Worm (Caenorhabditis elegans) whole organism, L4 larva: ENCODE data around the gene ZK616.8.

Experiments
- D1046.2 ChIP-seq: fragments of 200-800 bp; sonication (Bioruptor generic); IDR thresholded peaks from 2 replicates; pipeline ENCODE4 v1.3.6; 2022; ENCODE audit warnings: missing genetic modification characterization, missing compliant biosample characterization
- F37D6.2 ChIP-seq: sonication (generic microtip); optimal IDR thresholded peaks from 2 replicates; lab custom pipeline; 2016; ENCODE audit warnings: mild to moderate bottlenecking, missing genetic modification characterization, missing compliant biosample characterization
- T20F7.1 ChIP-seq: fragments of 200-800 bp; sonication (Bioruptor generic); optimal IDR thresholded peaks from 2 replicates; lab custom pipeline; 2018; ENCODE audit warnings: mild to moderate bottlenecking, missing genetic modification characterization, missing compliant biosample characterization
- Y48G9A.11 ChIP-seq: fragments of 200-800 bp; sonication (Bioruptor generic); IDR thresholded peaks from 2 replicates; pipeline ENCODE4 v1.3.6; 2022; ENCODE audit warnings: missing genetic modification reagents, missing genetic modification characterization, missing compliant biosample characterization
- ZK546.5 ChIP-seq, 2 experiments: sonication (generic microtip); optimal IDR thresholded peaks; 2 replicates each; lab custom pipeline; 2017; ENCODE audit warnings: missing biosample characterization in 2 of 2, missing genetic modification characterization in 2 of 2
- aly-2 ChIP-seq: sonication (generic microtip); optimal IDR thresholded peaks from 2 replicates; lab custom pipeline; 2018; ENCODE audit warnings: missing biosample characterization, missing genetic modification characterization
- arid-1 ChIP-seq: fragments of 200-800 bp; sonication (Bioruptor generic); conservative IDR thresholded peaks from 2 replicates; pipeline ENCODE4 v1.3.6; 2022; ENCODE audit warnings: missing genetic modification reagents, missing genetic modification characterization, missing compliant biosample characterization
- attf-4 ChIP-seq: sonication (generic microtip); optimal IDR thresholded peaks from 3 replicates; lab custom pipeline; 2017; ENCODE audit warnings: missing biosample characterization, missing genetic modification characterization
- ceh-28 ChIP-seq: fragments of 150-350 bp; optimal IDR thresholded peaks from 2 replicates; lab custom pipeline; 2014; ENCODE audit warnings: missing biosample characterization, missing genetic modification reagents, missing genetic modification characterization
- ceh-44 ChIP-seq: fragments of 200-800 bp; sonication (Bioruptor generic); IDR thresholded peaks from 2 replicates; pipeline ENCODE4 v1.3.6; 2022; ENCODE audit warnings: missing genetic modification reagents, missing genetic modification characterization, missing compliant biosample characterization
- ctbp-1 ChIP-seq: fragments of 200-800 bp; sonication (Bioruptor generic); IDR thresholded peaks from 2 replicates; pipeline ENCODE4 v1.3.6; 2022; ENCODE audit warnings: missing genetic modification reagents, missing genetic modification characterization, missing compliant biosample characterization
- daf-12 ChIP-seq: fragments of 150-350 bp; optimal IDR thresholded peaks from 2 replicates; lab custom pipeline; 2014; ENCODE audit warnings: missing biosample characterization, missing genetic modification reagents, missing genetic modification characterization
- daf-16 ChIP-seq, 3 experiments: sonication (generic microtip); optimal IDR thresholded peaks; 2 replicates each; lab custom pipeline; 2016 to 2017; ENCODE audit warnings: missing genetic modification characterization in 3 of 3, missing genetic modification reagents in 3 of 3, mild to moderate bottlenecking in 2 of 3, missing compliant biosample characterization in 2 of 3, missing biosample characterization in 1 of 3, moderate library complexity in 1 of 3
- dmd-6 ChIP-seq: fragments of 200-800 bp; sonication (Bioruptor generic); IDR thresholded peaks from 2 replicates; pipeline ENCODE4 v1.3.6; 2022; ENCODE audit warnings: missing genetic modification reagents, missing genetic modification characterization, missing compliant biosample characterization
- dmd-9 ChIP-seq: fragments of 200-800 bp; sonication (Bioruptor generic); IDR thresholded peaks from 2 replicates; pipeline ENCODE4 v1.3.6; 2022; ENCODE audit warnings: missing genetic modification reagents, missing genetic modification characterization, missing compliant biosample characterization
- dpl-1 ChIP-seq: fragments of 150-350 bp; optimal IDR thresholded peaks from 2 replicates; lab custom pipeline; 2014; ENCODE audit warnings: missing biosample characterization, missing genetic modification reagents, missing genetic modification characterization
- dve-1 ChIP-seq: sonication (generic microtip); optimal IDR thresholded peaks from 2 replicates; lab custom pipeline; 2017; ENCODE audit warnings: antibody characterized with exemption, mild to moderate bottlenecking, missing genetic modification characterization, missing compliant biosample characterization; ENCODE audit not compliant: insufficient read depth
- fos-1 ChIP-seq: fragments of 150-350 bp; optimal IDR thresholded peaks from 2 replicates; lab custom pipeline; 2014; ENCODE audit warnings: missing biosample characterization, missing genetic modification characterization
- hif-1 ChIP-seq, 2 experiments: sonication (generic microtip); optimal IDR thresholded peaks; 2 replicates each; lab custom pipeline; 2016 to 2017; ENCODE audit warnings: missing compliant biosample characterization in 2 of 2, missing genetic modification characterization in 2 of 2, missing genetic modification reagents in 2 of 2, missing genotype in 2 of 2, mild to moderate bottlenecking in 1 of 2
- hlh-11 ChIP-seq: fragments of 200-800 bp; sonication (Bioruptor generic); optimal IDR thresholded peaks from 2 replicates; lab custom pipeline; 2018; ENCODE audit warnings: mild to moderate bottlenecking, missing genetic modification characterization, missing compliant biosample characterization
- jun-1 ChIP-seq: fragments of 150-350 bp; optimal IDR thresholded peaks from 2 replicates; lab custom pipeline; 2014; ENCODE audit warnings: missing biosample characterization, missing genetic modification reagents, missing genetic modification characterization
- lin-15B ChIP-seq: fragments of 150-350 bp; sonication (generic microtip); optimal IDR thresholded peaks from 3 replicates; lab custom pipeline; 2014; ENCODE audit warnings: missing biosample characterization, missing genetic modification characterization
- lin-29 ChIP-seq: fragments of 200-800 bp; sonication (Bioruptor generic); IDR thresholded peaks from 2 replicates; pipeline ENCODE4 v1.3.6; 2022; ENCODE audit warnings: missing genetic modification reagents, missing genetic modification characterization, missing compliant biosample characterization
- lin-38 ChIP-seq: fragments of 200-800 bp; sonication (Bioruptor generic); IDR thresholded peaks from 2 replicates; pipeline ENCODE4 v1.3.6; 2022; ENCODE audit warnings: missing genetic modification reagents, missing genetic modification characterization, missing compliant biosample characterization
- lin-39 ChIP-seq: fragments of 150-350 bp; optimal IDR thresholded peaks from 2 replicates; lab custom pipeline; 2014; ENCODE audit warnings: missing biosample characterization, missing genetic modification reagents, missing genetic modification characterization
- madf-5 ChIP-seq, 2 experiments: fragments of 200-800 bp; sonication (Bioruptor generic); IDR thresholded peaks; 2 replicates each; pipeline ENCODE4 v1.3.6; 2022; ENCODE audit warnings: missing compliant biosample characterization in 2 of 2, missing genetic modification characterization in 2 of 2
- madf-9 ChIP-seq: fragments of 200-800 bp; sonication (Bioruptor generic); conservative IDR thresholded peaks from 2 replicates; pipeline ENCODE4 v1.3.6; 2022; ENCODE audit warnings: missing genetic modification reagents, missing genetic modification characterization, missing compliant biosample characterization
- mdl-1 ChIP-seq, 2 experiments: fragments of 150-350 bp in 1 of 2; sonication (generic microtip) in 1 of 2; optimal IDR thresholded peaks; 2 replicates each; lab custom pipeline; 2014 to 2017; ENCODE audit warnings: missing biosample characterization in 2 of 2, missing genetic modification characterization in 2 of 2
- mep-1 ChIP-seq: fragments of 150-350 bp; sonication (generic microtip); optimal IDR thresholded peaks from 3 replicates; lab custom pipeline; 2014; ENCODE audit warnings: missing biosample characterization, missing genetic modification characterization
- mxl-2 ChIP-seq: fragments of 200-800 bp; sonication (Bioruptor generic); conservative IDR thresholded peaks from 2 replicates; pipeline ENCODE4 v1.3.6; 2022; ENCODE audit warnings: missing genetic modification reagents, missing genetic modification characterization, missing compliant biosample characterization
- mxl-3 ChIP-seq: fragments of 200-800 bp; sonication (Bioruptor generic); optimal IDR thresholded peaks from 2 replicates; lab custom pipeline; 2018; ENCODE audit warnings: mild to moderate bottlenecking, missing genetic modification characterization, missing compliant biosample characterization
- nhr-10 ChIP-seq: fragments of 150-350 bp; optimal IDR thresholded peaks from 2 replicates; lab custom pipeline; 2014; ENCODE audit warnings: missing biosample characterization, missing genetic modification characterization
- nhr-11 ChIP-seq: fragments of 150-350 bp; optimal IDR thresholded peaks from 2 replicates; lab custom pipeline; 2014; ENCODE audit warnings: missing biosample characterization, missing genetic modification characterization
- nhr-111 ChIP-seq: fragments of 200-800 bp; sonication (Bioruptor generic); optimal IDR thresholded peaks from 2 replicates; lab custom pipeline; 2018; ENCODE audit warnings: mild to moderate bottlenecking, missing genetic modification characterization, missing compliant biosample characterization
- nhr-41 ChIP-seq: fragments of 200-800 bp; sonication (Bioruptor generic); IDR thresholded peaks from 2 replicates; pipeline ENCODE4 v1.3.6; 2022; ENCODE audit warnings: missing genetic modification reagents, missing genetic modification characterization, missing compliant biosample characterization
- nhr-48 ChIP-seq: sonication (generic microtip); optimal IDR thresholded peaks from 2 replicates; lab custom pipeline; 2016; ENCODE audit warnings: mild to moderate bottlenecking, missing genetic modification characterization, missing compliant biosample characterization
- nhr-76 ChIP-seq: fragments of 150-350 bp; optimal IDR thresholded peaks from 2 replicates; lab custom pipeline; 2014; ENCODE audit warnings: missing biosample characterization, missing genetic modification characterization
- nhr-77 ChIP-seq: fragments of 150-350 bp; optimal IDR thresholded peaks from 2 replicates; lab custom pipeline; 2014; ENCODE audit warnings: missing biosample characterization, missing genetic modification characterization
- php-3 ChIP-seq: fragments of 200-800 bp; sonication (Bioruptor generic); IDR thresholded peaks from 2 replicates; pipeline ENCODE4 v1.3.6; 2022; ENCODE audit warnings: missing genetic modification reagents, missing genetic modification characterization, missing compliant biosample characterization
- pqm-1 ChIP-seq: sonication (generic microtip); optimal IDR thresholded peaks from 2 replicates; lab custom pipeline; 2017; ENCODE audit warnings: missing biosample characterization, missing genetic modification characterization
- saeg-2 ChIP-seq: fragments of 200-800 bp; sonication (Bioruptor generic); IDR thresholded peaks from 2 replicates; pipeline ENCODE4 v1.3.6; 2022; ENCODE audit warnings: missing genetic modification reagents, missing genetic modification characterization, missing compliant biosample characterization
- snpc-4 ChIP-seq: fragments of 150-350 bp; optimal IDR thresholded peaks from 2 replicates; lab custom pipeline; 2014; ENCODE audit warnings: missing biosample characterization, missing genetic modification characterization
- tra-1 ChIP-seq: fragments of 200-800 bp; sonication (Bioruptor generic); IDR thresholded peaks from 2 replicates; pipeline ENCODE4 v1.3.6; 2022; ENCODE audit warnings: missing genetic modification reagents, missing genetic modification characterization, missing compliant biosample characterization
- unc-130 ChIP-seq: sonication (generic microtip); optimal IDR thresholded peaks from 2 replicates; lab custom pipeline; 2016; ENCODE audit warnings: missing genetic modification reagents, missing genetic modification characterization, missing compliant biosample characterization
- unc-62 ChIP-seq, 3 experiments: fragments of 150-350 bp in 1 of 3; sonication (generic microtip); optimal IDR thresholded peaks in 2 of 3; peaks in 1 of 3; 1 replicate in 1 of 3; 2 replicates in 2 of 3; lab custom pipeline; 2014 to 2017; ENCODE audit warnings: missing biosample characterization in 3 of 3, missing genetic modification characterization in 3 of 3, missing genetic modification reagents in 3 of 3, missing genotype in 1 of 3
- zag-1 ChIP-seq: fragments of 150-350 bp; optimal IDR thresholded peaks from 2 replicates; lab custom pipeline; 2014; ENCODE audit warnings: missing biosample characterization, missing genetic modification characterization
- zip-11 ChIP-seq: fragments of 200-800 bp; sonication (Bioruptor generic); IDR thresholded peaks from 2 replicates; pipeline ENCODE4 v1.3.6; 2022; ENCODE audit warnings: missing genetic modification characterization, missing compliant biosample characterization

The ZK616.8 gene

ce11 chrIV:5374946-5375345, 37.0 kb downstream of the ZK616.8 start (continued):
- TF ChIP-seq T20F7.1 (GFP tag; lab: Kevin White, UChicago) (no peak), lin-15B (tag; lab: Kevin White, UChicago) (no peak), mxl-2 (no peak), nhr-10 (tag; lab: Kevin White, UChicago) (no peak), jun-1 (tag; lab: Kevin White, UChicago) (no peak)

ce11 chrIV:5374321-5374720, 37.7 kb downstream of the ZK616.8 start:
- TF ChIP-seq dmd-6 (GFP tag; lab: Robert Waterston, UW) (peak; percentile 37), nhr-48 (tag; lab: Kevin White, UChicago) (no peak), ceh-44 (GFP tag; lab: Robert Waterston, UW) (no peak), nhr-77 (peak; percentile 14), daf-16 (GFP tag; optimal IDR thresholded peaks at IDR 0.05; lab: Kevin White, UChicago) (no peak), daf-16 (tag; optimal IDR thresholded peaks at IDR 0.05; lab: Kevin White, UChicago) (peak; percentile 61), pqm-1 (tag; lab: Kevin White, UChicago) (peak; percentile 8), unc-62 (GFP tag; optimal IDR thresholded peaks at IDR 0.05 in 1 of 2; lab: Kevin White, UChicago) (peak in 1 of 2 experiments; percentile 51), unc-62 (tag; optimal IDR thresholded peaks at IDR 0.05; lab: Kevin White, UChicago) (no peak), dve-1 (tag; lab: Kevin White, UChicago) (peak; percentile 36), mep-1 (tag; lab: Kevin White, UChicago) (peak; percentile 44), php-3 (GFP tag; lab: Robert Waterston, UW) (peak; percentile 5; the same call in 1 of the 2 replicates)

ce11 chrIV:5370914-5371313, 41.1 kb downstream of the ZK616.8 start:
- no peak for TF ChIP-seq nhr-111 (GFP tag; lab: Kevin White, UChicago)
- no peak for TF ChIP-seq nhr-11 (tag; lab: Kevin White, UChicago)
- TF ChIP-seq mdl-1 (tag; optimal IDR thresholded peaks at IDR 0.05; lab: Kevin White, UChicago): no peak
- TF ChIP-seq nhr-77: no peak
- no peak for TF ChIP-seq hlh-11 (tag; lab: Kevin White, UChicago)
- TF ChIP-seq lin-39 (tag; lab: Kevin White, UChicago): no peak
- TF ChIP-seq dpl-1 (GFP tag; lab: Kevin White, UChicago): peak; percentile 33
- TF ChIP-seq mxl-3: no peak
- TF ChIP-seq Y48G9A.11: no peak
- TF ChIP-seq ctbp-1 (GFP tag; lab: Robert Waterston, UW): no peak
- no peak for TF ChIP-seq lin-29
- no peak for TF ChIP-seq ZK546.5 (tag; optimal IDR thresholded peaks at IDR 0.05; lab: Kevin White, UChicago)
- no peak for TF ChIP-seq nhr-76 (tag; lab: Kevin White, UChicago)
- no peak for TF ChIP-seq D1046.2 (GFP tag; lab: Robert Waterston, UW)
- TF ChIP-seq daf-12 (tag; lab: Kevin White, UChicago): no peak
- no peak for TF ChIP-seq F37D6.2 (tag; lab: Kevin White, UChicago)
- TF ChIP-seq saeg-2 (GFP tag; lab: Robert Waterston, UW): no peak
- TF ChIP-seq mxl-2: no peak
- TF ChIP-seq fos-1 (tag; lab: Kevin White, UChicago): no peak
- TF ChIP-seq attf-4: no peak
- TF ChIP-seq aly-2: no peak
- no peak for TF ChIP-seq tra-1 (GFP tag; lab: Robert Waterston, UW)
- no peak for TF ChIP-seq snpc-4 (tag; lab: Kevin White, UChicago)
- peak; percentile 47 for TF ChIP-seq dve-1 (tag; lab: Kevin White, UChicago)
- no peak for TF ChIP-seq nhr-41
- TF ChIP-seq hif-1 (tag; optimal IDR thresholded peaks at IDR 0.05; lab: Kevin White, UChicago): no peak
- no peak for TF ChIP-seq madf-5 (GFP tag; IDR thresholded peaks at IDR 0.05; lab: Robert Waterston, UW)
- TF ChIP-seq lin-15B (tag; lab: Kevin White, UChicago): no peak
- TF ChIP-seq dmd-9 (GFP tag; lab: Robert Waterston, UW): no peak
- peak; percentile 2 for TF ChIP-seq unc-130 (GFP tag; lab: Kevin White, UChicago)
- TF ChIP-seq arid-1 (GFP tag; lab: Robert Waterston, UW): no peak
- 0 out of 2 replicates have a peak, but pooled peaks have one; percentile 36 for TF ChIP-seq madf-9 (GFP tag; lab: Robert Waterston, UW)
- peak; percentile 58 for TF ChIP-seq lin-38 (GFP tag; lab: Robert Waterston, UW)
- no peak for TF ChIP-seq php-3 (GFP tag; lab: Robert Waterston, UW)
- TF ChIP-seq zip-11 (GFP tag; lab: Robert Waterston, UW): no peak
- no peak for TF ChIP-seq zag-1
- no peak for TF ChIP-seq ceh-28
